Worm (Caenorhabditis elegans): ENCODE measurements around the gene dlc-2.

dlc-2 gene

ce11 chrIV:12150877-12151276, 39.5 kb upstream of the dlc-2 start, which contains the start of gene B0001.2:
Gene B0001.2, minus strand, starts transcription at chrIV:12150977.
- TF ChIP-seq hmg-1.2 (GFP tag; IDR thresholded peaks at IDR 0.05) (0 out of 2 replicates have a peak, but pooled peaks have one; percentile 17), K11D2.4 (GFP tag; IDR thresholded peaks at IDR 0.05) (no peak), lin-26 (GFP tag; IDR thresholded peaks at IDR 0.05) (0 out of 2 replicates have a peak, but pooled peaks have one; percentile 50), madf-10 (tag; optimal IDR thresholded peaks at IDR 0.05) (no peak)

ce11 chrIV:12149609-12150008, 38.2 kb upstream of the dlc-2 start:
- TF ChIP-seq bed-1 (GFP tag; IDR thresholded peaks at IDR 0.05) (no peak), F22D6.2 (tag; optimal IDR thresholded peaks at IDR 0.05) (no peak), athp-1 (tag; optimal IDR thresholded peaks at IDR 0.05) (no peak), nhr-179 (tag; optimal IDR thresholded peaks at IDR 0.05) (no peak), him-1 (tag; optimal IDR thresholded peaks at IDR 0.05) (no peak), ceh-27 (GFP tag; optimal IDR thresholded peaks at IDR 0.05) (no peak)

ce11 chrIV:12145681-12146080, 34.3 kb upstream of the dlc-2 start, which contains the start of gene B0001.3:
Gene B0001.3, minus strand, starts transcription at chrIV:12145735.
- TF ChIP-seq ceh-91 (GFP tag; IDR thresholded peaks at IDR 0.05) (no peak), sptf-2 (GFP tag; optimal IDR thresholded peaks at IDR 0.05) (no peak), mcd-1 (GFP tag; IDR thresholded peaks at IDR 0.05) (no peak), sea-2 (GFP tag; IDR thresholded peaks at IDR 0.05) (no peak), K11D2.4 (GFP tag; IDR thresholded peaks at IDR 0.05) (no peak), atf-7 (tag; optimal IDR thresholded peaks at IDR 0.05) (no peak), Y56A3A.18 (GFP tag; IDR thresholded peaks at IDR 0.05) (no peak), ztf-25 (GFP tag; IDR thresholded peaks at IDR 0.05) (no peak), C06A6.2 (GFP tag; conservative IDR thresholded peaks at IDR 0.05) (no peak), lsl-1 (GFP tag; optimal IDR thresholded peaks at IDR 0.05) (no peak), madf-8 (GFP tag; conservative IDR thresholded peaks at IDR 0.05) (no peak), snpc-1.1 (tag; optimal IDR thresholded peaks at IDR 0.05; ENCODE audit: insufficient read depth) (no peak), lin-26 (GFP tag; IDR thresholded peaks at IDR 0.05) (no peak), athp-1 (tag; optimal IDR thresholded peaks at IDR 0.05) (no peak), Y53G8AR.9 (GFP tag; conservative IDR thresholded peaks at IDR 0.05) (no peak), F57C9.4 (tag; optimal IDR thresholded peaks at IDR 0.05) (no peak)

ce11 chrIV:12143231-12143630, 31.9 kb upstream of the dlc-2 start, which contains the start of gene B0001.5:
Gene B0001.5, minus strand, starts transcription at chrIV:12143331.
- TF ChIP-seq D2030.7 (GFP tag; IDR thresholded peaks at IDR 0.05) (no peak), B0261.1 (tag; optimal IDR thresholded peaks at IDR 0.05) (no peak), mel-28 (tag; optimal IDR thresholded peaks at IDR 0.05; ENCODE audit: borderline replicate concordance) (no peak), F57C9.4 (tag; optimal IDR thresholded peaks at IDR 0.05) (no peak), hrde-1 (tag; optimal IDR thresholded peaks at IDR 0.05; ENCODE audit: borderline replicate concordance) (no peak), nhr-179 (tag; optimal IDR thresholded peaks at IDR 0.05) (no peak), mcd-1 (GFP tag; IDR thresholded peaks at IDR 0.05) (no peak), madf-3 (GFP tag; IDR thresholded peaks at IDR 0.05) (no peak), hmg-1.2 (GFP tag; IDR thresholded peaks at IDR 0.05) (no peak), nhr-27 (tag; optimal IDR thresholded peaks at IDR 0.05) (no peak), gei-17 (GFP tag; optimal IDR thresholded peaks at IDR 0.05) (no peak), rec-8 (tag; optimal IDR thresholded peaks at IDR 0.05) (no peak), nfya-2 (GFP tag; IDR thresholded peaks at IDR 0.05) (no peak), xnd-1 (tag; optimal IDR thresholded peaks at IDR 0.05) (no peak), madf-6 (GFP tag; IDR thresholded peaks at IDR 0.05) (no peak), unc-130 (GFP tag; optimal IDR thresholded peaks at IDR 0.05) (no peak), F37B4.10 (GFP tag; IDR thresholded peaks at IDR 0.05) (no peak)

Measured in whole organism, young adult.